Worm (Caenorhabditis elegans) whole organism, L4 larva: ENCODE results near the gene T28F3.11.

Experiments used
- Y105C5A.15 ChIP-seq: fragments of 200-800 bp; sonication (Bioruptor generic); IDR thresholded peaks from 2 replicates; pipeline ENCODE4 v1.3.6; 2022; ENCODE audit warnings: missing genetic modification characterization, missing compliant biosample characterization
- attf-4 ChIP-seq: sonication (generic microtip); optimal IDR thresholded peaks from 3 replicates; lab custom pipeline; 2017; ENCODE audit warnings: missing biosample characterization, missing genetic modification characterization
- daf-12 ChIP-seq: fragments of 150-350 bp; optimal IDR thresholded peaks from 2 replicates; lab custom pipeline; 2014; ENCODE audit warnings: missing biosample characterization, missing genetic modification reagents, missing genetic modification characterization
- egl-27 ChIP-seq: sonication (generic microtip); optimal IDR thresholded peaks from 3 replicates; lab custom pipeline; 2017; ENCODE audit warnings: missing biosample characterization, missing genetic modification reagents, missing genetic modification characterization
- lir-3 ChIP-seq: sonication (generic microtip); optimal IDR thresholded peaks from 2 replicates; lab custom pipeline; 2016; ENCODE audit warnings: mild to moderate bottlenecking, missing genetic modification characterization, missing compliant biosample characterization
- lsy-2 ChIP-seq, 2 experiments: fragments of 150-350 bp in 1 of 2; sonication (generic microtip) in 1 of 2; optimal IDR thresholded peaks; 2 replicates each; lab custom pipeline; 2014 to 2017; ENCODE audit warnings: missing biosample characterization in 2 of 2, missing genetic modification characterization in 2 of 2
- nhr-237 ChIP-seq: sonication (generic microtip); optimal IDR thresholded peaks from 2 replicates; lab custom pipeline; 2017; ENCODE audit warnings: missing biosample characterization, missing genetic modification characterization
- nhr-48 ChIP-seq: sonication (generic microtip); optimal IDR thresholded peaks from 2 replicates; lab custom pipeline; 2016; ENCODE audit warnings: mild to moderate bottlenecking, missing genetic modification characterization, missing compliant biosample characterization
- nhr-76 ChIP-seq: fragments of 150-350 bp; optimal IDR thresholded peaks from 2 replicates; lab custom pipeline; 2014; ENCODE audit warnings: missing biosample characterization, missing genetic modification characterization
- pha-4 ChIP-seq, 2 experiments: fragments of 150-350 bp in 1 of 2; fragments of 200-800 bp in 1 of 2; sonication (Bioruptor generic) in 1 of 2; IDR thresholded peaks in 1 of 2; optimal IDR thresholded peaks in 1 of 2; 2 replicates each; pipeline versions ENCODE4 v1.3.6 to Lab custom; 2014 to 2022; ENCODE audit warnings: missing genetic modification characterization in 2 of 2, missing genetic modification reagents in 2 of 2, missing biosample characterization in 1 of 2, missing compliant biosample characterization in 1 of 2
- set-16 ChIP-seq: fragments of 200-800 bp; sonication (Bioruptor generic); IDR thresholded peaks from 2 replicates; pipeline ENCODE4 v1.3.6; 2022; ENCODE audit warnings: missing genetic modification reagents, missing genetic modification characterization, missing compliant biosample characterization
- skn-1 ChIP-seq: fragments of 150-350 bp; optimal IDR thresholded peaks from 2 replicates; lab custom pipeline; 2014; ENCODE audit warnings: missing biosample characterization, missing genetic modification characterization
- unc-62 ChIP-seq, 3 experiments: fragments of 150-350 bp in 1 of 3; sonication (generic microtip); optimal IDR thresholded peaks in 2 of 3; peaks in 1 of 3; 1 replicate in 1 of 3; 2 replicates in 2 of 3; lab custom pipeline; 2014 to 2017; ENCODE audit warnings: missing biosample characterization in 3 of 3, missing genetic modification characterization in 3 of 3, missing genetic modification reagents in 3 of 3, missing genotype in 1 of 3
- zag-1 ChIP-seq: fragments of 150-350 bp; optimal IDR thresholded peaks from 2 replicates; lab custom pipeline; 2014; ENCODE audit warnings: missing biosample characterization, missing genetic modification characterization

ce11 chrIV:17284099-17284498 lies 7.4 kb downstream of the T28F3.11 start, which contains the start of gene nra-1:
- TF ChIP-seq skn-1 (tag; lab: Kevin White, UChicago), result no peak
- TF ChIP-seq egl-27, result no peak
- TF ChIP-seq nhr-76 (tag; lab: Kevin White, UChicago), result no peak
- no peak for TF ChIP-seq nhr-237
- TF ChIP-seq set-16 (GFP tag; lab: Robert Waterston, UW), result no peak
- TF ChIP-seq zag-1 (tag; lab: Kevin White, UChicago), result no peak
- no peak for TF ChIP-seq lsy-2 (tag; optimal IDR thresholded peaks at IDR 0.05; lab: Kevin White, UChicago)
- no peak for TF ChIP-seq pha-4 (GFP tag; IDR thresholded peaks at IDR 0.05; lab: Robert Waterston, UW)
- TF ChIP-seq pha-4 (tag; optimal IDR thresholded peaks at IDR 0.05; lab: Kevin White, UChicago), result no peak
- TF ChIP-seq nhr-48 (tag; lab: Kevin White, UChicago), result no peak
- no peak for TF ChIP-seq daf-12 (tag; lab: Kevin White, UChicago)
- TF ChIP-seq lir-3, result no peak
- no peak for TF ChIP-seq attf-4 (tag; lab: Kevin White, UChicago)
- TF ChIP-seq Y105C5A.15 (GFP tag; lab: Robert Waterston, UW), result no peak
- TF ChIP-seq unc-62 (GFP tag; optimal IDR thresholded peaks at IDR 0.05 in 1 of 2; lab: Kevin White, UChicago), result no peak
- TF ChIP-seq unc-62 (tag; optimal IDR thresholded peaks at IDR 0.05; lab: Kevin White, UChicago), result no peak
